Fruit fly (Drosophila melanogaster) whole organism, embryonic: ENCODE measurements around the gene CG10750.
A peak's percentile ranks its signal among the peaks of the same experiment; 100 is the strongest.

ENCODE experiments used
- CG11247 ChIP-seq: fragments of 200-800 bp; sonication (Bioruptor generic); IDR thresholded peaks from 2 replicates; pipeline ENCODE4 v1.3.6; 2022; ENCODE audit warnings: missing biosample characterization, missing genetic modification characterization
- CG11696 ChIP-seq: fragments of 200-800 bp; sonication (Bioruptor generic); IDR thresholded peaks from 2 replicates; pipeline ENCODE4 v1.3.6; 2022; ENCODE audit warnings: missing biosample characterization, missing genetic modification characterization
- CG12236 ChIP-seq: fragments of 200-800 bp; sonication (Bioruptor generic); optimal IDR thresholded peaks from 2 replicates; lab custom pipeline; 2016; ENCODE audit warnings: missing biosample characterization, missing genetic modification characterization
- CG12299 ChIP-seq: fragments of 200-800 bp; sonication (Bioruptor generic); optimal IDR thresholded peaks from 2 replicates; lab custom pipeline; 2018; ENCODE audit warnings: missing biosample characterization, mild to moderate bottlenecking, missing genetic modification characterization
- CG13287 ChIP-seq: fragments of 200-800 bp; sonication (Bioruptor generic); IDR thresholded peaks from 2 replicates; pipeline ENCODE4 v1.3.6; 2022; ENCODE audit warnings: missing biosample characterization, missing genetic modification characterization; ENCODE audit not compliant: partially characterized antibody
- CG14667 ChIP-seq: fragments of 200-800 bp; sonication (Bioruptor generic); IDR thresholded peaks from 2 replicates; pipeline ENCODE4 v1.3.6; 2022; ENCODE audit warnings: missing biosample characterization, missing genetic modification characterization
- CG1603 ChIP-seq: fragments of 200-800 bp; sonication (Bioruptor generic); optimal IDR thresholded peaks from 2 replicates; lab custom pipeline; 2019; ENCODE audit warnings: missing biosample characterization, mild to moderate bottlenecking, missing genetic modification characterization, moderate library complexity
- CG16863 ChIP-seq: fragments of 200-800 bp; sonication (Bioruptor generic); optimal IDR thresholded peaks from 3 replicates; lab custom pipeline; 2016; ENCODE audit warnings: missing biosample characterization, missing genetic modification characterization
- CG17829 ChIP-seq: fragments of 200-800 bp; optimal IDR thresholded peaks from 2 replicates; lab custom pipeline; 2019; ENCODE audit warnings: missing biosample characterization, mild to moderate bottlenecking, missing genetic modification characterization, moderate library complexity
- CG1832 ChIP-seq: fragments of 200-800 bp; sonication (Bioruptor generic); optimal IDR thresholded peaks from 2 replicates; lab custom pipeline; 2017; ENCODE audit warnings: missing biosample characterization, mild to moderate bottlenecking, missing genetic modification characterization, inconsistent platforms
- CG18764 ChIP-seq: fragments of 200-800 bp; sonication (Bioruptor generic); optimal IDR thresholded peaks from 3 replicates; lab custom pipeline; 2016; ENCODE audit warnings: missing biosample characterization, missing genetic modification characterization
- CG30403 ChIP-seq: fragments of 200-800 bp; sonication (Bioruptor generic); optimal IDR thresholded peaks from 3 replicates; lab custom pipeline; 2016; ENCODE audit warnings: missing biosample characterization, missing genetic modification characterization
- CG4730 ChIP-seq: fragments of 200-800 bp; sonication (Bioruptor generic); IDR thresholded peaks from 2 replicates; pipeline ENCODE4 v1.3.6; 2022; ENCODE audit warnings: missing biosample characterization, missing genetic modification characterization
- CG6254 ChIP-seq: fragments of 200-800 bp; sonication (Bioruptor generic); optimal IDR thresholded peaks from 3 replicates; lab custom pipeline; 2017; ENCODE audit warnings: mild to moderate bottlenecking, missing biosample characterization, missing genetic modification reagents, missing genetic modification characterization
- CG6813 ChIP-seq: fragments of 200-800 bp; sonication (Bioruptor generic); optimal IDR thresholded peaks from 2 replicates; lab custom pipeline; 2017; ENCODE audit warnings: missing biosample characterization, missing genetic modification characterization, mild to moderate bottlenecking, moderate library complexity, missing genetic modification reagents
- CG9797 ChIP-seq: fragments of 200-800 bp; sonication (Bioruptor generic); optimal IDR thresholded peaks from 3 replicates; lab custom pipeline; 2018; ENCODE audit warnings: missing biosample characterization, mild to moderate bottlenecking, missing genetic modification characterization
- CG9876 ChIP-seq: fragments of 200-800 bp; sonication (Bioruptor generic); optimal IDR thresholded peaks from 2 replicates; lab custom pipeline; 2016; ENCODE audit warnings: missing biosample characterization, missing genetic modification characterization
- CTCF ChIP-seq: fragments of 200-800 bp; sonication (Bioruptor generic); optimal IDR thresholded peaks from 2 replicates; lab custom pipeline; 2017; ENCODE audit warnings: missing biosample characterization, mild to moderate bottlenecking, missing genetic modification characterization, moderate library complexity
- CoRest ChIP-seq: fragments of 200-800 bp; sonication (Bioruptor generic); optimal IDR thresholded peaks from 3 replicates; lab custom pipeline; 2018; ENCODE audit warnings: missing biosample characterization, mild to moderate bottlenecking, missing genetic modification characterization, moderate library complexity
- D ChIP-seq, 2 experiments: fragments of 200-800 bp in 1 of 2; fragments of >200 bp in 1 of 2; sonication (Bioruptor generic) in 1 of 2; optimal IDR thresholded peaks; 2 replicates in 1 of 2; 3 replicates in 1 of 2; lab custom pipeline; 2017; ENCODE audit warnings: mild to moderate bottlenecking in 1 of 2, missing biosample characterization in 1 of 2, missing genetic modification characterization in 1 of 2, missing genetic modification reagents in 1 of 2
- D19A ChIP-seq: fragments of 200-800 bp; optimal IDR thresholded peaks from 3 replicates; lab custom pipeline; 2019; ENCODE audit warnings: missing biosample characterization, mild to moderate bottlenecking, missing genetic modification characterization, moderate library complexity
- Dip2 ChIP-seq: fragments of 200-800 bp; sonication (Bioruptor generic); IDR thresholded peaks from 2 replicates; pipeline ENCODE4 v1.3.6; 2022; ENCODE audit warnings: missing biosample characterization, missing genetic modification characterization
- Drgx ChIP-seq: fragments of 200-800 bp; sonication (Bioruptor generic); IDR thresholded peaks from 2 replicates; pipeline ENCODE4 v1.3.6; 2022; ENCODE audit warnings: missing biosample characterization, missing genetic modification characterization
- Ets65A ChIP-seq: fragments of 200-800 bp; sonication (Bioruptor generic); peaks from one replicate; lab custom pipeline; 2016; ENCODE audit warnings: missing biosample characterization, missing genetic modification characterization
- HLH54F ChIP-seq: fragments of 200-800 bp; sonication (Bioruptor generic); optimal IDR thresholded peaks from 3 replicates; lab custom pipeline; 2016; ENCODE audit warnings: missing biosample characterization, missing genetic modification characterization
- NFAT ChIP-seq: fragments of 200-800 bp; sonication (Bioruptor generic); IDR thresholded peaks from 2 replicates; pipeline ENCODE4 v1.3.6; 2022; ENCODE audit warnings: missing biosample characterization, missing genetic modification characterization
- Neu2 ChIP-seq: fragments of 200-800 bp; sonication (Bioruptor generic); optimal IDR thresholded peaks from 3 replicates; lab custom pipeline; 2016; ENCODE audit warnings: missing biosample characterization, missing genetic modification characterization, borderline replicate concordance
- Poxn ChIP-seq: fragments of 200-800 bp; sonication (Bioruptor generic); IDR thresholded peaks from 2 replicates; pipeline ENCODE4 v1.3.6; 2022; ENCODE audit warnings: missing biosample characterization, missing genetic modification characterization
- Spps ChIP-seq: fragments of 200-800 bp; sonication (Bioruptor generic); optimal IDR thresholded peaks from 2 replicates; lab custom pipeline; 2018; ENCODE audit warnings: missing biosample characterization, mild to moderate bottlenecking, missing genetic modification characterization
- abd-A ChIP-seq: fragments of 200-800 bp; sonication (Bioruptor generic); optimal IDR thresholded peaks from 3 replicates; lab custom pipeline; 2019; ENCODE audit warnings: missing biosample characterization, mild to moderate bottlenecking, missing genetic modification characterization, moderate library complexity
- aop ChIP-seq: fragments of 200-800 bp; sonication (Bioruptor generic); IDR thresholded peaks from 2 replicates; pipeline ENCODE4 v1.3.6; 2022; ENCODE audit warnings: missing biosample characterization, missing genetic modification characterization
- cad ChIP-seq: fragments of >200 bp; optimal IDR thresholded peaks from 2 replicates; lab custom pipeline; 2017; ENCODE audit warnings: missing biosample characterization, missing genetic modification characterization
- crp ChIP-seq, 2 experiments: fragments of 200-800 bp; sonication (Bioruptor generic); optimal IDR thresholded peaks; 2 replicates in 1 of 2; 3 replicates in 1 of 2; lab custom pipeline; 2017; ENCODE audit warnings: missing biosample characterization in 2 of 2, missing genetic modification characterization in 2 of 2, mild to moderate bottlenecking in 1 of 2, moderate library complexity in 1 of 2
- cwo ChIP-seq: fragments of 200-800 bp; sonication (Bioruptor generic); optimal IDR thresholded peaks from 3 replicates; lab custom pipeline; 2017; ENCODE audit warnings: missing biosample characterization, missing genetic modification characterization, mild to moderate bottlenecking, moderate library complexity, missing genetic modification reagents
- dan ChIP-seq: fragments of 200-800 bp; sonication (Bioruptor generic); IDR thresholded peaks from 2 replicates; pipeline ENCODE4 v1.3.6; 2022; ENCODE audit warnings: missing biosample characterization, missing genetic modification characterization
- dysf ChIP-seq: fragments of 200-800 bp; sonication (Bioruptor generic); IDR thresholded peaks from 3 replicates; pipeline ENCODE4 v1.3.6; 2022; ENCODE audit warnings: missing biosample characterization, missing genetic modification characterization
- emc ChIP-seq: fragments of 200-800 bp; sonication (Bioruptor generic); optimal IDR thresholded peaks from 2 replicates; lab custom pipeline; 2016; ENCODE audit warnings: missing biosample characterization, missing genetic modification characterization
- grau ChIP-seq: fragments of 200-800 bp; optimal IDR thresholded peaks from 3 replicates; lab custom pipeline; 2019; ENCODE audit warnings: missing biosample characterization, mild to moderate bottlenecking, missing genetic modification characterization, moderate library complexity
- kni ChIP-seq: fragments of 200-800 bp; sonication (Bioruptor generic); optimal IDR thresholded peaks from 3 replicates; lab custom pipeline; 2017; ENCODE audit warnings: mild to moderate bottlenecking, missing biosample characterization, missing genetic modification reagents, missing genetic modification characterization
- lab ChIP-seq: fragments of 200-800 bp; sonication (Bioruptor generic); optimal IDR thresholded peaks from 3 replicates; lab custom pipeline; 2017; ENCODE audit warnings: missing biosample characterization, missing genetic modification characterization, mild to moderate bottlenecking, moderate library complexity, missing genetic modification reagents
- lmd ChIP-seq: fragments of 200-800 bp; sonication (Bioruptor generic); IDR thresholded peaks from 2 replicates; pipeline ENCODE4 v1.3.6; 2022; ENCODE audit warnings: missing biosample characterization, missing genetic modification characterization
- nau ChIP-seq: fragments of 200-800 bp; sonication (Bioruptor generic); optimal IDR thresholded peaks from 3 replicates; lab custom pipeline; 2017; ENCODE audit warnings: missing biosample characterization, mild to moderate bottlenecking, missing genetic modification characterization, missing genetic modification reagents
- nom ChIP-seq: fragments of 200-800 bp; sonication (Bioruptor generic); optimal IDR thresholded peaks from 2 replicates; lab custom pipeline; 2017; ENCODE audit warnings: missing biosample characterization, missing genetic modification characterization, mild to moderate bottlenecking, moderate library complexity, missing genetic modification reagents
- pum ChIP-seq: fragments of 200-800 bp; sonication (Bioruptor generic); optimal IDR thresholded peaks from 2 replicates; lab custom pipeline; 2016; ENCODE audit warnings: missing biosample characterization, missing genetic modification characterization
- pzg ChIP-seq: fragments of 200-800 bp; sonication (Bioruptor generic); optimal IDR thresholded peaks from 3 replicates; lab custom pipeline; 2018; ENCODE audit warnings: missing biosample characterization, mild to moderate bottlenecking, missing genetic modification characterization, moderate library complexity
- sens ChIP-seq: fragments of 200-800 bp; sonication (Bioruptor generic); peaks from one replicate; lab custom pipeline; 2016; ENCODE audit warnings: missing biosample characterization, missing genetic modification characterization
- sqz ChIP-seq: fragments of 200-800 bp; sonication (Bioruptor generic); optimal IDR thresholded peaks from 3 replicates; lab custom pipeline; 2018; ENCODE audit warnings: missing biosample characterization, mild to moderate bottlenecking, missing genetic modification characterization
- toy ChIP-seq: fragments of 200-800 bp; sonication (Bioruptor generic); IDR thresholded peaks from 2 replicates; pipeline ENCODE4 v1.3.6; 2022; ENCODE audit warnings: missing biosample characterization, missing genetic modification characterization
- trem ChIP-seq: fragments of 200-800 bp; optimal IDR thresholded peaks from 3 replicates; lab custom pipeline; 2019; ENCODE audit warnings: missing biosample characterization, mild to moderate bottlenecking, missing genetic modification characterization, moderate library complexity
- unpg ChIP-seq: fragments of 200-800 bp; sonication (Bioruptor generic); optimal IDR thresholded peaks from 3 replicates; lab custom pipeline; 2018; ENCODE audit warnings: missing biosample characterization, mild to moderate bottlenecking, missing genetic modification characterization, moderate library complexity
- zen ChIP-seq: fragments of 200-800 bp; sonication (Bioruptor generic); optimal IDR thresholded peaks from 3 replicates; lab custom pipeline; 2018; ENCODE audit warnings: missing biosample characterization, mild to moderate bottlenecking, missing genetic modification characterization, moderate library complexity

The CG10750 gene

DNA sequence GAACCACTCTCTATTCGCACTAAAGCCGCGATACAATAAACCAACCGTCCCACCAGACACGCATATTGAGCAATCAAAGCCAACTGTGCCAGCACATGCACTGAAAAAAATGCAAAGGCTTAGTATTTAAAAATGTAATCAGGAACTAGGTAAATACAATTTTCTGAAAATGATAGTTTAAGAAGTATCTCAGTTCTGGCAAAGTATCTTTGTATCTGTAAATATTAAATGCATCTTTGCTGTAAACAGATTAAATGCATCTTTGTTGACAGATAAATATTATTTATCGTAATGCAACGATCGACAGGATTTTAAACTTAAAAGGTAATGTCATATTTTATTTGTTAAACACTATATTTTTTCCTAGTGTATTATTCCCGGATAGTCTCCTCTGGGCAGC lies 17.7 kb downstream of the CG10750 start (continued):
- TF ChIP-seq CG12236 = no peak
- no peak for TF ChIP-seq Spps
- TF ChIP-seq D (optimal IDR thresholded peaks at IDR 0.05; lab: Kevin White, UChicago) = no peak
- TF ChIP-seq D (GFP tag; optimal IDR thresholded peaks at IDR 0.05; lab: Kevin White, UChicago) = no peak
- TF ChIP-seq toy = no peak
- no peak for TF ChIP-seq CG16863
- no peak for TF ChIP-seq pzg (GFP tag; lab: Kevin White, UChicago)
- TF ChIP-seq CoRest (tag; lab: Kevin White, UChicago) = peak; percentile 6
- TF ChIP-seq unpg (GFP tag; lab: Kevin White, UChicago) = peak; percentile 14
- TF ChIP-seq CG6813 (GFP tag; lab: Kevin White, UChicago) = no peak

DNA sequence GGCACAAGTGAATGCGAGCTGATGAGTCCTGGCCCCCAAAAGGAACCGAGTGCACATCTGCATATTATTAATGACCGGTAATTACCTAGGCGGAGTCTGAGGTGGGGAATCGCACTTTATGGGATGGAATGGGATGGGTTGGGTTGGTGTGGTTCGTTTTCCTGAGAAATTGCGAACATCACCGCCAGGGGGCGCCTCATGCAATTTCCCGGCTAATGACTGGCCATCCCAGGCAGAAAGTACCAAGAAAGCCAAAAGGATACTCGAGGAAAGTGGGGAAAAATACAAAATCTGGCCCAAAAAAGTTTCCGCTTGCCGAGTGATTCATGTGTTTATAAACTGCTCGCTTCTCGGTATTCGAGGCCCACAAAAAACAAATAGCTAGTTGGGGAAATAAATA lies 19.3 kb downstream of the CG10750 start:
- TF ChIP-seq Ets65A (GFP tag; lab: Kevin White, UChicago) (peak; percentile 83), cad (GFP tag; lab: Kevin White, UChicago) (no peak), cwo (GFP tag; lab: Kevin White, UChicago) (no peak), CTCF (GFP tag; lab: Kevin White, UChicago) (peak; percentile 84), D19A (no peak), nom (GFP tag; lab: Kevin White, UChicago) (no peak), CG9797 (GFP tag; lab: Kevin White, UChicago) (no peak), nau (GFP tag; lab: Kevin White, UChicago) (no peak), sens (GFP tag; lab: Kevin White, UChicago) (peak; percentile 62), kni (no peak), CG6254 (GFP tag; lab: Kevin White, UChicago) (no peak), zen (peak; percentile 67), CG13287 (no peak), lmd (no peak), CG11696 (GFP tag; lab: Robert Waterston, UW) (no peak), crp (GFP tag; optimal IDR thresholded peaks at IDR 0.05; lab: Kevin White, UChicago) (no peak), CG11247 (GFP tag; lab: Robert Waterston, UW) (no peak), dysf (GFP tag; lab: Robert Waterston, UW) (no peak), emc (GFP tag; lab: Kevin White, UChicago) (no peak), CG1832 (no peak), grau (tag; lab: Kevin White, UChicago) (no peak), Poxn (no peak), sqz (no peak), CG17829 (tag; lab: Kevin White, UChicago) (no peak), lab (GFP tag; lab: Kevin White, UChicago) (no peak), aop (GFP tag; lab: Robert Waterston, UW) (no peak), Neu2 (GFP tag; lab: Kevin White, UChicago) (peak; percentile 9), dan (GFP tag; lab: Robert Waterston, UW) (no peak), CG12299 (tag; lab: Kevin White, UChicago) (no peak), pum (GFP tag; lab: Kevin White, UChicago) (no peak), Drgx (GFP tag; lab: Robert Waterston, UW) (no peak), abd-A (tag; lab: Kevin White, UChicago) (no peak), HLH54F (GFP tag; lab: Kevin White, UChicago) (no peak), CG14667 (no peak), trem (tag; lab: Kevin White, UChicago) (no peak), CG30403 (no peak), CG4730 (GFP tag; lab: Robert Waterston, UW) (no peak), CG18764 (GFP tag; lab: Kevin White, UChicago) (no peak), NFAT (no peak), Dip2 (GFP tag; lab: Robert Waterston, UW) (no peak), CG1603 (tag; lab: Kevin White, UChicago) (no peak), CoRest (tag; lab: Kevin White, UChicago) (no peak), CG9876 (GFP tag; lab: Kevin White, UChicago) (no peak)
